Worm (Caenorhabditis elegans) whole organism, early embryonic: ENCODE data around the gene irld-34.

Source experiments
- F13C5.2 ChIP-seq: sonication (generic microtip); optimal IDR thresholded peaks from 2 replicates; lab custom pipeline; 2017; ENCODE audit warnings: mild to moderate bottlenecking, missing genetic modification characterization, inconsistent platforms, missing compliant biosample characterization
- ama-1 ChIP-seq: fragments of 150-350 bp; optimal IDR thresholded peaks from 2 replicates; lab custom pipeline; 2014
- ceh-36 ChIP-seq: sonication (generic microtip); optimal IDR thresholded peaks from 2 replicates; lab custom pipeline; 2016; ENCODE audit warnings: missing genetic modification characterization, inconsistent platforms, missing compliant biosample characterization
- ets-7 ChIP-seq: sonication (generic microtip); optimal IDR thresholded peaks from 2 replicates; lab custom pipeline; 2016; ENCODE audit warnings: missing genotype, missing genetic modification characterization, missing compliant biosample characterization
- flt-1 ChIP-seq: fragments of 200-800 bp; sonication (Bioruptor generic); IDR thresholded peaks from 2 replicates; pipeline ENCODE4 v1.3.6; 2022; ENCODE audit warnings: missing genetic modification characterization, missing compliant biosample characterization
- hmbx-1 ChIP-seq: sonication (generic microtip); optimal IDR thresholded peaks from 2 replicates; lab custom pipeline; 2016; ENCODE audit warnings: mild to moderate bottlenecking, missing genetic modification characterization, missing compliant biosample characterization
- pes-1 ChIP-seq: fragments of 200-800 bp; sonication (Bioruptor generic); IDR thresholded peaks from 2 replicates; pipeline ENCODE4 v1.3.6; 2022; ENCODE audit warnings: missing genetic modification reagents, missing genetic modification characterization, missing compliant biosample characterization
- sea-1 ChIP-seq: fragments of 200-800 bp; sonication (Bioruptor generic); conservative IDR thresholded peaks from 2 replicates; pipeline ENCODE4 v1.3.6; 2022; ENCODE audit warnings: missing genetic modification characterization, missing compliant biosample characterization
- tbx-11 ChIP-seq: fragments of 200-800 bp; sonication (Bioruptor generic); IDR thresholded peaks from 2 replicates; pipeline ENCODE4 v1.3.6; 2022; ENCODE audit warnings: missing genetic modification characterization, missing compliant biosample characterization

ce11 chrIII:9138601-9139000 lies 16.3 kb upstream of the irld-34 start, which contains the start of gene ZK512.7:
- no peak for TF ChIP-seq ama-1
- no peak for TF ChIP-seq ceh-36 (tag; lab: Kevin White, UChicago)
- TF ChIP-seq flt-1 = no peak
- no peak for TF ChIP-seq ets-7 (tag; lab: Kevin White, UChicago)
- no peak for TF ChIP-seq hmbx-1
- TF ChIP-seq sea-1 = no peak
- TF ChIP-seq pes-1 (GFP tag; lab: Robert Waterston, UW) = no peak
- TF ChIP-seq tbx-11 (GFP tag; lab: Robert Waterston, UW) = no peak
- no peak for TF ChIP-seq F13C5.2 (tag; lab: Kevin White, UChicago)
